Fruit fly (Drosophila melanogaster) ovary, adult (tissue): ENCODE results near the gene Rim2.

Source experiments
- CG17801 ChIP-seq: fragments of 200-800 bp; optimal IDR thresholded peaks from 2 replicates; lab custom pipeline; 2019; ENCODE audit warnings: missing biosample characterization, mild to moderate bottlenecking, missing genetic modification characterization, moderate library complexity; ENCODE audit not compliant: partially characterized antibody

The Rim2 gene

DNA sequence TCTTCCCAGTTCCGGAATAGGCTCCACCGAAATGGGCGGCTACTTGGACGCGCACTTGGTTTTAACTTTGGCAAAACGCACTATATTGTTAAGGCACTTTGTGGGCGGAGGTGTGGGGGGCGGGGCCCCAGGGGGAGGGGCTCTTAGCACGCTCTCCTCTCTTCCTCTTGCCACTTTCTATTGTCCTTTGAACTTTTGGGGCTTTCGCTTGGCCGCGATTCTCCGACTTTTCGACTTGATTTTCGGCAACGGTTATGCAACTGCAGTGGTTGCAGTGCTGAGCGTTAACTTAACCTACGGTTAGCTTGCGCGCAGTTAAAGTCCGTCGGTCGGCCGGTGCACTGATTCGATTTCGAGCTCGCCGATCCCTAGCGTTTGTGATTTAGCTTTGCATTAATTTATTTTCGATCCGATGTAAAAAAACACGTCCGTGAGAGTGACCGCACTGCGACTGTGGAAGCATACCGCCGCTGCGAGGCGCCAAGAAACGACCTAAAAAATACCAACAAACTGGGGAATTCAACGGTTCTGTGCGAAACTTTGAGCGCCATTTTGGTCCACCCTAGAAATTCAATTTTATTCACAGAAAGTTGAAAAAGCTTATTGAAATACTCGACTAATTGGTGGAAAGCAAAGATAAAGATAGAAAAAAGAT, at the start of gene Rim2:
TSS of gene Rim2 (minus strand) at position 452 of the 655 bp plus-strand sequence.
- TF ChIP-seq CG17801 (GFP tag; lab: Kevin White, UChicago), result peak; percentile 38

DNA sequence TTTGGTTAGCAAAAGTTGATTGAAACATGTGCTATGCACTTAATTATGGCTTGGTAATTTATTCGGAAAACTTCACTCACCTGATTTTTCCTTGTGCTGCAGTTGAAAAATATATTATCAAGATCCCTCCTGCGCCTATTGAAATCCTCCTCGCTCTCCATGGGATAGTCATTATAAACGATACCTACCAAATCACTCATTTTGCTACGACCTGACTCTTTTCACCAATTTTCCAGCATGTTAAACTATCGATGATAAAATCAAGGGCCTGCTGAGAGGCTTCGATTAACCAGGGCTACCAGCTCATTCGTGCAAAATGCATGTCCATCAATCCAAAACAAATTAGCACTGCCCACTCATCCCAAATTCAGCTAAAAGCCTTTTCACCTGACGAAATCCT, 34.7 kb upstream of the Rim2 start, which contains the start of gene CG17650:
TSS of gene CG17650 (minus strand) at position 241 of the 400 bp plus-strand sequence.
- no peak for TF ChIP-seq CG17801 (GFP tag; lab: Kevin White, UChicago)

DNA sequence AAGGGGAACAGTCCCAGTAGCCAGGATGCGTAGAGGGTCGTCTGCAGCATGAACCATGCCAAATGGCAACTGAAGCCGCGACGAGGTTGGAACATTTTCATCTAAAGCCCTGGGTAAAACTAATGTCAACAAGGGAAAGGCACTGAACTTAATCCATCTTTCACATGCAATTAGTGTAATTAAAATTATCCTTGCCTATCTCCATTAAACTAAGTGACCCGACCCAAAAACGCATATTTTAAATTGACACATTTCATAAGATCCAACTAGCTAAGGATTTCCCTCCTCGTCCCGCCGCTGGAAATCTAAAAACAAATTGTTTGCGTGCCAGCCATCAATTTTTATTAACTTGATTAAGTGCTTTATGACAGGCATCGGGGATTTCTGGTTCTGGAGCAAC, 32.2 kb upstream of the Rim2 start, which contains the start of gene Gr22f:
TSS of gene Gr22f (minus strand) at position 101 of the 400 bp plus-strand sequence.
- no peak for TF ChIP-seq CG17801 (GFP tag; lab: Kevin White, UChicago)

DNA sequence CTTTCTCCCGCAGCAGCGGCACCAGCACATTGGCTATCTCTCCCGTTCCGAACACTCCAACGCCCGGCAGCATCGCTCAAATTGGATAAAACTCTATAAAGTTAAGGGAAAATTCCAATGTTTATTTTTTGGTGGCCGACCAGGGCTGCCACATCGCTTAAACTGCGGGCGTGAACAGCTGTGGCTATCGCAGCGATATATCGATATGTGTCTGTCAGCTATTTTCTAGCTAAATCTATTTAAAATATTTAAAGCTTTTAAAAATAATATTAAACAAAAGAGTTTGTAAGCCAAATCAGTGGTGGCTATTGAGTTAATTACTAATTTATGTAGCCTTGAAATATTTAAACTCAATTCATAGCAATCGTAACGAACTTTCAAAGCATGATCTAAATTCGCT, 27.8 kb upstream of the Rim2 start, which contains the start of the genes CG17712 and CG17648:
TSS of gene CG17712 (minus strand) at position 170 of the 400 bp plus-strand sequence.
TSS of gene CG17648 (plus strand) at position 356 of the 400 bp plus-strand sequence.
- TF ChIP-seq CG17801 (GFP tag; lab: Kevin White, UChicago), result no peak

DNA sequence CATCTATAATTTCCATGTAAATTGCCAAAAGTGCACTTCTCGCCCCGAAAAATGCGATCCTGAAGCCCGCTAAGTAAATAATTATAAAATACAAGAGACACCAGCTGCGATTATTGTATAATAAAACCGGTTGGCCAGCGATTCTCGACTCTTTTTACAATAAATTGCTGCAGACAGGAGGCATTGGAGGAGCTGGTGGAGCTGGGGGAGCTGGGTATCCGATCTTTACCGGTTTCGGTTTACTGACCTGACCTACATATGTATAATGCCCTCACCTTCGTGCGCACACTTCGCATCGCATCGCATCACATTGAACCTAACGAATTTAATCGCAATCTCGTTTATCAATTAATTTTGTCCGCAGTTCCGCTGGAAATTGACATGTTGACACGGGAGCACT, 24.2 kb upstream of the Rim2 start:
- TF ChIP-seq CG17801 (GFP tag; lab: Kevin White, UChicago), result no peak

DNA sequence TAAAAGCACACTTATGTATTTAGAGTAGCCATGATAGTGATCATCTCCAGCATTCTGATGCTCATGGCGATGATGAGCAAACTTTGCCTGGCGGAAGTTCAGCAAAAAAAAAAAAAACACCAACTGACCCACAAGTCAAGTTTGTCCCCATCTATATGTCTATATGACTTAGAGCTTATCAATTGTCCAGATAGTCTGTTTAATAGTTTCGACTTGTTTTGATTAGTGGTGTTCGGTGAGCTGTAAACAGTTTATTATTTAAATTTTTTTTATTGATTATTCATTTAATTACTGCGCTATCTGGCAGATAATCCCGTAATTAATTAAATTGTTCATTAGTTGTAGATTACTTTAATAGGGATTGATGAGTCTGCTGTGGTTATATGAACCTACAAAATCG, 19.6 kb upstream of the Rim2 start:
- no peak for TF ChIP-seq CG17801 (GFP tag; lab: Kevin White, UChicago)

DNA sequence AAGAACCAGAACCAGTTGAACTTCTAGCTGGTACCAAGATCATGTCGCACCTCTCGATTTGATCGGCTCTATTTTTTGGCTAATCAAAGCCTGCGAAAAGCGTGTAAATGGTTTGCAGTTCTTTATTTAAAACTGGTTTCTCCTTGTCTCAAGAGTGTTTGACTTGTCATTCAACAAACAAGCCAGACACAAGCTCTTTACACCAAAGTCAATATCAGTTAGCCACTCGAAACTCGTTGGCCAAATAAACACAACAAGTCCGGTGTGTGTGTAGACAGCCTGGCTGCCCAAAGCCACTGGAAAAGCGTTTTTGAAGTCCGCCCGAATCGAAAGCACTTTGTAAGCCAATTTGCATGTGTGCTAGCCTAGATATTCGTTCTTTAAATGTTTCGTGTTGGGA, 15.9 kb upstream of the Rim2 start:
- TF ChIP-seq CG17801 (GFP tag; lab: Kevin White, UChicago), result no peak

DNA sequence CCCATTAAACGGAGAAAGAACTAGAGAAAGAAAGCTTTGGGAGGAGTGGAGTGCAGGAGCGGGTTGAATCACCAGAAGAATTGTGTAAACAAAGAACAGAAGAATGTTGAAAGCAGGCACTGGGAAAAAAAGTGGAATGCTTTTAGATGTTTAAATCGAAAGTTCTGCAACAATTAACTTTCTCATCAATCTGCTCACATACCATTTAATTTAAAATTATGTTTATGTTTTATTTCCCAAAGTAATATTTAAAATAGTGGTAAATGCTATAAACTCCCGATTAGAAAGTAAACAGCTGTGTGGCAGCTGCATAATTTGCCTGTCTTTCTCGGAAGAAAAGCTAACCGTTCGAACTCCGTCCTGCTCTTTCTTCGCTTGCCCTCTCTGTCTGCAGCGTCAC, 13.9 kb upstream of the Rim2 start:
- no peak for TF ChIP-seq CG17801 (GFP tag; lab: Kevin White, UChicago)

DNA sequence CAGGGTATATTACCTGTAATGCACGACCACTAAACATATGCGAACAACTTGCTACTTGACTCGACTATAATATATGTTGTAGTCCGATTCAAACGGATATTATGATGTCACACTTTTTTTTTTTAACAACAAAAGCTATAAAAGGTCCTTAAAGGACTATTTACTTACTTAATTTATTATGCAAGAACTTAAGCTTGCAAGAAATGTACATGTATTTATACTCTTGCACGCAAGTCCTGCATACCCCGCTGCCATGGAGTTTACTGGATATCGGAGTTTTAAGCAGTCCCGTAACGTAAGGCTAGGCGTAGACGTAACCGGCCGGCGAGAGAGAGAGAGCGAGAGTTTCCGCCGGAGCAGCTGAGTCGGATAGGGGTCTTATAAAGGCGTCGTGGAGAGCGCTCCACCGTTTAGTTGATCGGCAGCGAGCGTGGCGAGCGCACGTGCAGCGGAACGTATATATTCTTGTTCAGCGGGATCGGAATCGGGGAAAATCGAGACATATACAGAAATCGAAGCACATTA, 12.9 kb upstream of the Rim2 start:
- TF ChIP-seq CG17801 (GFP tag; lab: Kevin White, UChicago), result peak; percentile 63

DNA sequence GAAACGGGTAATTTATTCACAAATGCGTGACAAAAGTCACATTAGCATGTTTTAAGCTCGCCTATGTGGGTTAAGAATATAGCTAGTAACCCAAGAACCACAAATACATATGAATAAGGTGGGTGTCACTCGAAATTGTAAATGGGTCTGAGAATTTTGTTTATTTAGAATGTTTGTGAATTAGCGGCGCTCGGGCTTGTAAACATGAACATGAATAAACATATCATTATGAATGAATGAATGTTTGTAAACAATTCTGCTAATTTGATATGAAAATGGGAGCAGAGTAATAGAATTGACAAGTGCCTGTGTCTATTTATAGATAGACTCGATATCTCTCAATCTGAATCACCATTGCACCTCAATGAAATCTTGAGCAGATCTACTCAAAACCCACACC, 10.9 kb upstream of the Rim2 start:
- TF ChIP-seq CG17801 (GFP tag; lab: Kevin White, UChicago), result no peak

DNA sequence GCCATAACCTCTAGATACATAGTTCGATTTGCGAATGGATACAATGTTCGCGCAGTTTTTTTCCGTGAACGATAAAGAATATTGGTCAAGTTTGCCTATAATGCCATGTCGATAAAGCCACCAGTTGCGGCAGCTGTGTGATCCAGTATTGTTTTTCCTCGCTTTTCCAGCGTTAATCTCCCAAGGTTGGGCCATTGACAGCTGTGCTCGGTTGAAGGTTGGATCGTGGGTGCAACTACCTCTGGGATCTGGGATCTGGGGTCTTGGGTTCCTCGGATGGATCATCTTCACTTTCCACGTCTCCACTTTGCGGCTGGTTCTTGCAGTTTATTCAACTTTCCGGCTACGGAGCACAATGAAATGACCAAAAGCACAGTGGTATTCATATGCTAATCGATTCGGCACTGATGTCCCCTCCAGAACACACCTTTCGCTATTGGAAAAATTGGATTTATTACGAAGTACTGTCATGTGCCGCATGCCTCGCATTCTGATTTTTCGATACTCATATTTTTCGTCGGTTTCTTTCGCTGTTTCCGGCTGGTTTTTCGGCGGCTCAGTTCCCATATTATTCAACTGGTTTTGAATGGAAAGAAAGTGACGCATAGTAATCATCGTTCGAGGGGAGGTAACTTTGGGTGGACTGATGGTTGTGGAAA, 9.1 kb upstream of the Rim2 start:
- TF ChIP-seq CG17801 (GFP tag; lab: Kevin White, UChicago), result no peak

DNA sequence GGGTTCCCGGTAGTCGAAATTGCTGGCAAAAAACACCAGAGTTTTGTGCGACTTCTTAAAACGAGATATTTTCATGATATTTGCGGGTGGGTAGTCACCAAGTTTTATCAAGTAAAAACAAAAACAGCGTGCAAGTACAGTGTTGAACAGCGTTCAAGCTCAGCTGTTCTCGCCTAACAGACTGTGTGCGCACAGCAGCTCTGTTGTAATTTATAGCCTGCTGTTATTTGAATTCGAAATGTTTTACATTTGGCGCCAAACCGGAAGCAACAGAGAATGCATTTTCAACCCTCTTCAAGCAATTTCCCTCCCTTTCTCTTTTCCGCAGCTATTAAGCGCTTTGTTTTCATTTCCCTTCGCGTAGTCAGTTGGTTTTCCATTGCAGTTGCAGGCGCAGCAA, 8.0 kb upstream of the Rim2 start, which contains the start of the genes CG17652 and CG17646:
TSS of gene CG17652 (minus strand) at position 168 of the 400 bp plus-strand sequence.
TSS of gene CG17646 (plus strand) at position 336 of the 400 bp plus-strand sequence.
- no peak for TF ChIP-seq CG17801 (GFP tag; lab: Kevin White, UChicago)

DNA sequence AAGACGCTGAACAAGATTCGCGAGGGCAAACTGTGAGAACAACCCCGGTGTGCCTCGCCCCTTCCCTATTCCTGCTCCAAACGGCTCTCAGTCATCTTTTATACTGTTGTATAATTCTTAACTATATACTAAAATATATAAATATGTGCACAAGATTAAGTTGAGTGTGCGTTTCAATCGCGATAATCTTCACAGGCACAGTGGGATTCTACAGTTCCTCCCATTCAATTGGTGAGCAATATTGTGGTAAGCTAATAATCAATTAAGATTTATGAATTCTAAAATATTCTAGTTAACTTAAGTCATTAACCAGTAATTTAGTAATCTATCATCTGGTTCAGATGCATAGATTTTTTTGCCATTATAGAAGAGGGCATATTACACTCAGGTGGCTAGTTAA, 6.7 kb upstream of the Rim2 start:
- TF ChIP-seq CG17801 (GFP tag; lab: Kevin White, UChicago), result peak; percentile 35

DNA sequence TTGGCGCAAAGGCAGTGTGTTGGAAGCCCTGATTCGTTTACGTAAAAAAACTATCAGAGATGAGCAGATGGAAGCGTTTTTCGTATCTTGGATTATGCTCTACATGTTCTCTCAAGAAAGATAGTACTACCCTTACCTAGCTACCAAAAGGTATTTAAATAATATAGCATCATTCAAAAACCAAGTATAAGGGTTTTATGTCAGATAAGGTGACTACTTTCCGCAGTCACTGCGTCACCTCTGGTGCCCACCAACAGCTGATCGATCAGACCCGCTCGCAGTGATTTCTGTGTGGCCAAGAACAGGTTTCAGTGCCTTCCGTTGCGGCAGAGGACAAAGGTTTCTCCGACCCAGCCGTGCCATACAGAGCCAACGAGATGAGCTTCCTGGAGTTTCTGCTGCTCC, 5.4 kb upstream of the Rim2 start, which contains the start of the genes Eno and CG31937:
TSS of gene Eno (minus strand) at position 30 of the 405 bp plus-strand sequence.
TSS of gene CG31937 (plus strand) at position 281 of the 405 bp plus-strand sequence.
- TF ChIP-seq CG17801 (GFP tag; lab: Kevin White, UChicago), result peak; percentile 60

DNA sequence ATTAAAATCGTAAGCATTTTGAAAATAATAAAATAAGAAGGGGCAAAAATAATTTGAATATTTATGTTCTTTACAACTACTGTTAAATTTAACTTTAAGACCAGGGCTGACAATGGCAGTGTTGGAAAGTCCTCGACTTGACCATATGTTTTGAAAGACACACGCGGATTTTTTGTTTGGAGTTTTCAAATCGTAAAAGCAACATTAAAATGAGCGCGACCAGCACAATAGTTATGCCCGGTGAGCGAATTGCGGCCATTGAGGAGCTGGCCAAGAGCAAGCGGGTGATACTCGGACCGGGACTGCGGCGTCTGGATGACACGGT, 4.4 kb upstream of the Rim2 start, which contains the start of gene Rrp40:
TSS of gene Rrp40 (plus strand) at position 113 of the 325 bp plus-strand sequence.
- no peak for TF ChIP-seq CG17801 (GFP tag; lab: Kevin White, UChicago)
